Fruit fly (Drosophila melanogaster) Kc167 (cell line): ENCODE measurements around the gene CG13998.

Source experiments
- h ChIP-seq: fragments of >200 bp; optimal IDR thresholded peaks from 3 replicates; lab custom pipeline; 2018; ENCODE audit warnings: missing external identifiers
- insv ChIP-seq: fragments of >200 bp; optimal IDR thresholded peaks from 3 replicates; lab custom pipeline; 2018; ENCODE audit warnings: missing external identifiers
- psq ChIP-seq: fragments of >200 bp; optimal IDR thresholded peaks from 2 replicates; lab custom pipeline; 2017; ENCODE audit warnings: missing external identifiers
- ttk ChIP-seq: sonication (Bioruptor generic); optimal IDR thresholded peaks from 2 replicates; lab custom pipeline; 2017; ENCODE audit warnings: missing external identifiers

- TF ChIP-seq ttk (lab: Kevin White, UChicago) (no peak), insv (lab: Kevin White, UChicago) (no peak), psq (lab: Kevin White, UChicago) (no peak), h (no peak)
Measured at dm6 chr2L:5972005-5972404, 15.4 kb upstream of the CG13998 start.
